Fruit fly (Drosophila melanogaster) whole organism, embryonic: ENCODE results near the gene rempA.

Experiments used
- Atf-2 ChIP-seq: fragments of 200-800 bp; sonication (Bioruptor generic); optimal IDR thresholded peaks from 2 replicates; lab custom pipeline; 2016; ENCODE audit warnings: missing biosample characterization, missing genetic modification characterization
- Bgb ChIP-seq: fragments of 200-800 bp; sonication (Bioruptor generic); IDR thresholded peaks from 2 replicates; pipeline ENCODE4 v1.3.6; 2022; ENCODE audit warnings: missing biosample characterization, missing genetic modification characterization; ENCODE audit not compliant: partially characterized antibody
- Bteb2 ChIP-seq: fragments of 200-800 bp; sonication (Bioruptor generic); optimal IDR thresholded peaks from 2 replicates; lab custom pipeline; 2016; ENCODE audit warnings: missing biosample characterization, missing genetic modification characterization
- CG10543 ChIP-seq: fragments of 200-800 bp; sonication (Bioruptor generic); optimal IDR thresholded peaks from 3 replicates; lab custom pipeline; 2017; ENCODE audit warnings: missing biosample characterization, mild to moderate bottlenecking, missing genetic modification characterization, moderate library complexity
- CG11695 ChIP-seq: fragments of 200-800 bp; sonication (Bioruptor generic); IDR thresholded peaks from 3 replicates; pipeline ENCODE4 v1.3.6; 2022; ENCODE audit warnings: missing biosample characterization, missing genetic modification characterization
- CG11696 ChIP-seq: fragments of 200-800 bp; sonication (Bioruptor generic); IDR thresholded peaks from 2 replicates; pipeline ENCODE4 v1.3.6; 2022; ENCODE audit warnings: missing biosample characterization, missing genetic modification characterization
- CG11723 ChIP-seq: fragments of 200-800 bp; sonication (Bioruptor generic); optimal IDR thresholded peaks from 2 replicates; lab custom pipeline; 2017; ENCODE audit warnings: missing biosample characterization, mild to moderate bottlenecking, missing genetic modification characterization
- CG14014 ChIP-seq: fragments of 200-800 bp; sonication (Bioruptor generic); IDR thresholded peaks from 2 replicates; pipeline ENCODE4 v1.3.6; 2022; ENCODE audit warnings: missing biosample characterization, missing genetic modification characterization
- CG14667 ChIP-seq: fragments of 200-800 bp; sonication (Bioruptor generic); IDR thresholded peaks from 2 replicates; pipeline ENCODE4 v1.3.6; 2022; ENCODE audit warnings: missing biosample characterization, missing genetic modification characterization
- CG15601 ChIP-seq: fragments of 200-800 bp; sonication (Bioruptor generic); optimal IDR thresholded peaks from 3 replicates; lab custom pipeline; 2019; ENCODE audit warnings: missing biosample characterization, mild to moderate bottlenecking, missing genetic modification characterization, moderate library complexity
- CG16779 ChIP-seq: fragments of 200-800 bp; sonication (Bioruptor generic); IDR thresholded peaks from 2 replicates; pipeline ENCODE4 v1.3.6; 2022; ENCODE audit warnings: missing biosample characterization, missing genetic modification characterization
- CG16863 ChIP-seq: fragments of 200-800 bp; sonication (Bioruptor generic); optimal IDR thresholded peaks from 3 replicates; lab custom pipeline; 2016; ENCODE audit warnings: missing biosample characterization, missing genetic modification characterization
- CG17385 ChIP-seq: fragments of 200-800 bp; sonication (Bioruptor generic); optimal IDR thresholded peaks from 3 replicates; lab custom pipeline; 2018; ENCODE audit warnings: missing biosample characterization, mild to moderate bottlenecking, missing genetic modification characterization
- CG17568 ChIP-seq: fragments of 200-800 bp; sonication (Bioruptor generic); optimal IDR thresholded peaks from 2 replicates; lab custom pipeline; 2018; ENCODE audit warnings: missing biosample characterization, mild to moderate bottlenecking, missing genetic modification characterization, moderate library complexity
- CG4360 ChIP-seq: fragments of 200-800 bp; sonication (Bioruptor generic); IDR thresholded peaks from 2 replicates; pipeline ENCODE4 v1.3.6; 2022; ENCODE audit warnings: missing biosample characterization, missing genetic modification characterization
- CG5180 ChIP-seq: fragments of 200-800 bp; sonication (Bioruptor generic); optimal IDR thresholded peaks from 3 replicates; lab custom pipeline; 2017; ENCODE audit warnings: missing biosample characterization, missing genetic modification characterization, mild to moderate bottlenecking, moderate library complexity, missing genetic modification reagents
- CG7372 ChIP-seq: fragments of 200-800 bp; sonication (Bioruptor generic); IDR thresholded peaks from 2 replicates; pipeline ENCODE4 v1.3.6; 2022; ENCODE audit warnings: missing biosample characterization, missing genetic modification characterization
- CG8388 ChIP-seq: fragments of 200-800 bp; sonication (Bioruptor generic); optimal IDR thresholded peaks from 2 replicates; lab custom pipeline; 2019; ENCODE audit warnings: missing biosample characterization, mild to moderate bottlenecking, missing genetic modification characterization, moderate library complexity
- CG8765 ChIP-seq: fragments of 200-800 bp; sonication (Bioruptor generic); IDR thresholded peaks from 2 replicates; pipeline ENCODE4 v1.3.6; 2022; ENCODE audit warnings: missing biosample characterization, missing genetic modification characterization
- CHES-1-like ChIP-seq: fragments of 200-800 bp; sonication (Bioruptor generic); optimal IDR thresholded peaks from 2 replicates; lab custom pipeline; 2016; ENCODE audit warnings: missing biosample characterization, missing genetic modification characterization
- Ets97D ChIP-seq: fragments of 200-800 bp; sonication (Bioruptor generic); optimal IDR thresholded peaks from 3 replicates; lab custom pipeline; 2016; ENCODE audit warnings: missing biosample characterization, missing genetic modification characterization
- H15 ChIP-seq: fragments of 200-800 bp; sonication (Bioruptor generic); IDR thresholded peaks from 3 replicates; pipeline ENCODE4 v1.3.6; 2022; ENCODE audit warnings: missing biosample characterization, missing genetic modification characterization
- Hr78 ChIP-seq, 2 experiments: fragments of 200-800 bp in 1 of 2; fragments of >200 bp in 1 of 2; sonication (Bioruptor generic) in 1 of 2; optimal IDR thresholded peaks; 2 replicates each; lab custom pipeline; 2017 to 2019; ENCODE audit warnings: missing biosample characterization in 2 of 2, missing genetic modification characterization in 2 of 2, mild to moderate bottlenecking in 1 of 2, moderate library complexity in 1 of 2
- Lpt ChIP-seq: fragments of >200 bp; optimal IDR thresholded peaks from 2 replicates; lab custom pipeline; 2018; ENCODE audit warnings: missing biosample characterization, missing genetic modification characterization
- Mad ChIP-seq: fragments of 200-800 bp; sonication (Bioruptor generic); optimal IDR thresholded peaks from 2 replicates; lab custom pipeline; 2016; ENCODE audit warnings: missing biosample characterization, missing genetic modification characterization
- Oli ChIP-seq: fragments of 200-800 bp; sonication (Bioruptor generic); optimal IDR thresholded peaks from 2 replicates; lab custom pipeline; 2018; ENCODE audit warnings: missing biosample characterization, mild to moderate bottlenecking, missing genetic modification characterization, moderate library complexity
- Poxn ChIP-seq: fragments of 200-800 bp; sonication (Bioruptor generic); IDR thresholded peaks from 2 replicates; pipeline ENCODE4 v1.3.6; 2022; ENCODE audit warnings: missing biosample characterization, missing genetic modification characterization
- Rx ChIP-seq: fragments of 200-800 bp; sonication (Bioruptor generic); IDR thresholded peaks from 2 replicates; pipeline ENCODE4 v1.3.6; 2022; ENCODE audit warnings: missing biosample characterization, missing genetic modification characterization
- Sin3A ChIP-seq: fragments of >200 bp; optimal IDR thresholded peaks from 2 replicates; lab custom pipeline; 2018
- Spps ChIP-seq: fragments of 200-800 bp; sonication (Bioruptor generic); optimal IDR thresholded peaks from 2 replicates; lab custom pipeline; 2018; ENCODE audit warnings: missing biosample characterization, mild to moderate bottlenecking, missing genetic modification characterization
- bcd ChIP-seq: fragments of 200-800 bp; sonication (Bioruptor generic); optimal IDR thresholded peaks from 2 replicates; lab custom pipeline; 2017; ENCODE audit warnings: missing biosample characterization, mild to moderate bottlenecking, missing genetic modification characterization
- bsh ChIP-seq, 2 experiments: fragments of 200-800 bp; sonication (Bioruptor generic); optimal IDR thresholded peaks; 2 replicates each; lab custom pipeline; 2017 to 2018; ENCODE audit warnings: mild to moderate bottlenecking in 2 of 2, missing biosample characterization in 2 of 2, missing genetic modification characterization in 2 of 2, moderate library complexity in 1 of 2
- chif ChIP-seq, 2 experiments: fragments of 200-800 bp; sonication (Bioruptor generic); optimal IDR thresholded peaks; 3 replicates each; lab custom pipeline; 2016; ENCODE audit warnings: missing biosample characterization in 2 of 2, missing genetic modification characterization in 2 of 2
- chm ChIP-seq: fragments of 200-800 bp; sonication (Bioruptor generic); IDR thresholded peaks from 2 replicates; pipeline ENCODE4 v1.3.6; 2022; ENCODE audit warnings: missing biosample characterization, missing genetic modification characterization
- ewg ChIP-seq: fragments of 200-800 bp; sonication (Bioruptor generic); optimal IDR thresholded peaks from 3 replicates; lab custom pipeline; 2017; ENCODE audit warnings: mild to moderate bottlenecking, missing biosample characterization, missing genetic modification reagents, missing genetic modification characterization
- gcm ChIP-seq: fragments of 200-800 bp; sonication (Bioruptor generic); optimal IDR thresholded peaks from 2 replicates; lab custom pipeline; 2019; ENCODE audit warnings: missing biosample characterization, mild to moderate bottlenecking, missing genetic modification characterization, moderate library complexity
- grau ChIP-seq: fragments of 200-800 bp; optimal IDR thresholded peaks from 3 replicates; lab custom pipeline; 2019; ENCODE audit warnings: missing biosample characterization, mild to moderate bottlenecking, missing genetic modification characterization, moderate library complexity
- lbe ChIP-seq: fragments of 200-800 bp; sonication (Bioruptor generic); optimal IDR thresholded peaks from 2 replicates; lab custom pipeline; 2016; ENCODE audit warnings: missing biosample characterization, mild to moderate bottlenecking, missing genetic modification characterization
- lmd ChIP-seq: fragments of 200-800 bp; sonication (Bioruptor generic); IDR thresholded peaks from 2 replicates; pipeline ENCODE4 v1.3.6; 2022; ENCODE audit warnings: missing biosample characterization, missing genetic modification characterization
- p53 ChIP-seq: fragments of 200-800 bp; sonication (Bioruptor generic); optimal IDR thresholded peaks from 2 replicates; lab custom pipeline; 2016; ENCODE audit warnings: missing biosample characterization, missing genetic modification characterization
- pros ChIP-seq: fragments of 200-800 bp; sonication (Bioruptor generic); optimal IDR thresholded peaks from 3 replicates; lab custom pipeline; 2019; ENCODE audit warnings: missing biosample characterization, mild to moderate bottlenecking, missing genetic modification characterization, moderate library complexity
- run ChIP-seq: fragments of 200-800 bp; sonication (Bioruptor generic); optimal IDR thresholded peaks from 3 replicates; lab custom pipeline; 2018; ENCODE audit warnings: missing biosample characterization, mild to moderate bottlenecking, missing genetic modification characterization
- sima ChIP-seq: fragments of 200-800 bp; sonication (Bioruptor generic); optimal IDR thresholded peaks from 2 replicates; lab custom pipeline; 2016; ENCODE audit warnings: missing biosample characterization, missing genetic modification characterization
- slou ChIP-seq: fragments of 200-800 bp; sonication (Bioruptor generic); optimal IDR thresholded peaks from 3 replicates; lab custom pipeline; 2016; ENCODE audit warnings: missing biosample characterization, missing genetic modification characterization
- slp2 ChIP-seq: fragments of 200-800 bp; sonication (Bioruptor generic); optimal IDR thresholded peaks from 2 replicates; lab custom pipeline; 2016; ENCODE audit warnings: missing biosample characterization, missing genetic modification characterization
- tup ChIP-seq: fragments of 200-800 bp; sonication (Bioruptor generic); optimal IDR thresholded peaks from 2 replicates; lab custom pipeline; 2016; ENCODE audit warnings: missing biosample characterization, mild to moderate bottlenecking, missing genetic modification characterization, moderate library complexity
- unc-4 ChIP-seq: fragments of 200-800 bp; sonication (Bioruptor generic); IDR thresholded peaks from 2 replicates; pipeline ENCODE4 v1.3.6; 2022; ENCODE audit warnings: missing biosample characterization, missing genetic modification characterization; ENCODE audit not compliant: partially characterized antibody
- zfh2 ChIP-seq: fragments of 200-800 bp; sonication (Bioruptor generic); optimal IDR thresholded peaks from 2 replicates; lab custom pipeline; 2016; ENCODE audit warnings: missing biosample characterization, missing genetic modification characterization

rempA gene

DNA sequence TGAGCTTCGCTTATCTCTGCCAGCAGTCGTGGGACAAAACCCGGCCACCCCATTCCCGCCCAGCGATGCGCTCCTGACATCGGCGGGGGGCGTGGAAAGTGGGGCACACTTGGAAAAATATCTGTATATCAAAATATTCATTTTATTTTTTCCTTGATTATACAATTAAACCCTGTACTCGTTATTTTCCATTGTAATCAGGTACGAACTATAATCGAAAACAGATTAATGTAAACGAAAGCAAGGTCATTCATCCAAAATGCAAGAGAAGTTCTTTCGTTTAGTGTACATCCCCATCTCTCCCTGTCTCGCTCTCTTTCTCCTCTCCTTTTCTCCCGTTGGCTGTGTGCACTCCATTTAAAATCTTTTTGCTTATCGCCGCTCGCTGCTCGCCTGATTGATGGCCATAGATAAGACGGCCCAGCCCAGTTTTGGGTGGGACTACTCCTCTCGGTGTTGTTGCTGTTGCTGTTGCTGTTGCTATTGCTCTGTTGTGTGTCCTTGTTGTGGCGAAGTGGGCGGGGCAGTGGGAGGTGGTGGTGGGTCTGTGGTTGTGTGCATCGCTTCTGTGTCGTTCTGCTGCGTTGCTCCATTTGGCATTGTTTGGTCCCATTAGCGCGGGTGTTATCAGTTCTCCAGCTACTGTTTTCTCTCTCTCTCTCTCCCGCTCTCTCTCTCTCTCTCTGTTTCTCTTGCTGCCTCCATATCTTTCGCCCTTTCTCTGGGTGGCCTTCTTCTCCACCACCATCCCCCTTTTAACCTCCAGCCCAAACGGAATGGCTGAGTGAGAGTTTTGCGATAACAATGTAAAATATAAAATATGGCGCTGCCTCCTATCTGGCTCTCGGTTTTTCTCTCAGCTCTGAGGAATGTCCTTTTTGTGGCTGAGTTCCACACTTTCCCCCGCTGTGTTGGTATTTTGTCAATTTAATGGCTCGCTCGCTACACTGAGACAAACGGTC lies 43.8 kb downstream of the rempA start (continued):
- TF ChIP-seq CG5180 (peak; percentile 63), ewg (GFP tag; lab: Kevin White, UChicago) (peak; percentile 69), pros (GFP tag; lab: Kevin White, UChicago) (peak; percentile 9), bcd (GFP tag; lab: Kevin White, UChicago) (peak; percentile 80), run (tag; lab: Kevin White, UChicago) (peak; percentile 33), bsh (GFP tag; optimal IDR thresholded peaks at IDR 0.05; lab: Kevin White, UChicago) (peak; percentile 27 to 90), Ets97D (GFP tag; lab: Kevin White, UChicago) (no peak), CG15601 (tag; lab: Kevin White, UChicago) (peak; percentile 70), CG14014 (GFP tag; lab: Robert Waterston, UW) (peak; percentile 75), CG10543 (no peak), chm (GFP tag; lab: Robert Waterston, UW) (no peak; the same call in 1 of the 2 replicates), CG14667 (GFP tag; lab: Robert Waterston, UW) (peak; percentile 68; the same call in 1 of the 2 replicates), CG4360 (GFP tag; lab: Robert Waterston, UW) (peak; percentile 32; the same call in 1 of the 2 replicates), CG16779 (GFP tag; lab: Robert Waterston, UW) (no peak; the same call in 1 of the 2 replicates), Hr78 (GFP tag; optimal IDR thresholded peaks at IDR 0.05; lab: Kevin White, UChicago) (peak in 1 of 2 experiments; percentile 55), CG7372 (GFP tag; lab: Robert Waterston, UW) (peak; percentile 64), CG16863 (GFP tag; lab: Kevin White, UChicago) (peak; percentile 57), Lpt (GFP tag; lab: Kevin White, UChicago) (no peak), Sin3A (no peak), sima (GFP tag; lab: Kevin White, UChicago) (no peak), CG8765 (GFP tag; lab: Robert Waterston, UW) (no peak), H15 (GFP tag; lab: Robert Waterston, UW) (peak; percentile 82), slp2 (peak; percentile 29), CHES-1-like (GFP tag; lab: Kevin White, UChicago) (no peak), zfh2 (GFP tag; lab: Kevin White, UChicago) (no peak), Bteb2 (peak; percentile 22), Rx (GFP tag; lab: Robert Waterston, UW) (peak; percentile 59), Oli (tag; lab: Kevin White, UChicago) (peak; percentile 80), gcm (GFP tag; lab: Kevin White, UChicago) (peak; percentile 71), Atf-2 (GFP tag; lab: Kevin White, UChicago) (peak; percentile 57), CG11696 (GFP tag; lab: Robert Waterston, UW) (no peak), unc-4 (GFP tag; lab: Robert Waterston, UW) (no peak), Mad (peak; percentile 47), chif (GFP tag; optimal IDR thresholded peaks at IDR 0.05; lab: Kevin White, UChicago) (peak; percentile 72 to 80), p53 (GFP tag; lab: Kevin White, UChicago) (no peak), CG11695 (GFP tag; lab: Robert Waterston, UW) (peak; percentile 63; the same call in 1 of the 3 replicates), CG17568 (GFP tag; lab: Kevin White, UChicago) (peak; percentile 39), Poxn (GFP tag; lab: Robert Waterston, UW) (no peak), lbe (no peak), CG17385 (GFP tag; lab: Kevin White, UChicago) (peak; percentile 74), Bgb (GFP tag; lab: Robert Waterston, UW) (no peak), grau (tag; lab: Kevin White, UChicago) (peak; percentile 75), Spps (peak; percentile 70), tup (GFP tag; lab: Kevin White, UChicago) (peak; percentile 19), CG8388 (GFP tag; lab: Kevin White, UChicago) (peak; percentile 79), slou (GFP tag; lab: Kevin White, UChicago) (peak; percentile 31), lmd (peak; percentile 77), CG11723 (GFP tag; lab: Kevin White, UChicago) (peak; percentile 38)
